Worm (Caenorhabditis elegans) whole organism, L4 larva: ENCODE results near the gene F52C9.5.

Experiments
- F10B5.3 ChIP-seq: sonication (generic microtip); optimal IDR thresholded peaks from 2 replicates; lab custom pipeline; 2016; ENCODE audit warnings: mild to moderate bottlenecking, missing genetic modification characterization, missing compliant biosample characterization
- F49E8.2 ChIP-seq: sonication (generic microtip); optimal IDR thresholded peaks from 2 replicates; lab custom pipeline; 2016; ENCODE audit warnings: missing compliant biosample characterization, mild to moderate bottlenecking, missing genetic modification characterization, borderline replicate concordance
- T20F7.1 ChIP-seq: fragments of 200-800 bp; sonication (Bioruptor generic); optimal IDR thresholded peaks from 2 replicates; lab custom pipeline; 2018; ENCODE audit warnings: mild to moderate bottlenecking, missing genetic modification characterization, missing compliant biosample characterization
- T26A8.4 ChIP-seq: fragments of 200-800 bp; sonication (Bioruptor generic); IDR thresholded peaks from 2 replicates; pipeline ENCODE4 v1.3.6; 2022; ENCODE audit warnings: missing genetic modification characterization, missing compliant biosample characterization
- Y48G9A.11 ChIP-seq: fragments of 200-800 bp; sonication (Bioruptor generic); IDR thresholded peaks from 2 replicates; pipeline ENCODE4 v1.3.6; 2022; ENCODE audit warnings: missing genetic modification reagents, missing genetic modification characterization, missing compliant biosample characterization
- Y75B8A.6 ChIP-seq: fragments of 200-800 bp; sonication (Bioruptor generic); IDR thresholded peaks from 2 replicates; pipeline ENCODE4 v1.3.6; 2022; ENCODE audit warnings: missing genetic modification reagents, missing genetic modification characterization, missing compliant biosample characterization
- ZK546.5 ChIP-seq, 2 experiments: sonication (generic microtip); optimal IDR thresholded peaks; 2 replicates each; lab custom pipeline; 2017; ENCODE audit warnings: missing biosample characterization in 2 of 2, missing genetic modification characterization in 2 of 2
- aha-1 ChIP-seq: fragments of 150-350 bp; peaks from one replicate; lab custom pipeline; 2014; ENCODE audit warnings: missing biosample characterization, missing genetic modification characterization
- aly-2 ChIP-seq: sonication (generic microtip); optimal IDR thresholded peaks from 2 replicates; lab custom pipeline; 2018; ENCODE audit warnings: missing biosample characterization, missing genetic modification characterization
- ama-1 ChIP-seq: fragments of 150-350 bp; optimal IDR thresholded peaks from 2 replicates; lab custom pipeline; 2014; ENCODE audit warnings: inconsistent platforms, mixed read lengths
- arid-1 ChIP-seq: fragments of 200-800 bp; sonication (Bioruptor generic); conservative IDR thresholded peaks from 2 replicates; pipeline ENCODE4 v1.3.6; 2022; ENCODE audit warnings: missing genetic modification reagents, missing genetic modification characterization, missing compliant biosample characterization
- ceh-20 ChIP-seq: fragments of 200-800 bp; sonication (Bioruptor generic); IDR thresholded peaks from 2 replicates; pipeline ENCODE4 v1.3.6; 2022; ENCODE audit warnings: missing genetic modification reagents, missing genetic modification characterization, missing compliant biosample characterization
- ceh-32 ChIP-seq: sonication (generic microtip); optimal IDR thresholded peaks from 2 replicates; lab custom pipeline; 2016; ENCODE audit warnings: mild to moderate bottlenecking, missing genetic modification characterization, missing compliant biosample characterization; ENCODE audit not compliant: poor library complexity
- daf-16 ChIP-seq, 3 experiments: sonication (generic microtip); optimal IDR thresholded peaks; 2 replicates each; lab custom pipeline; 2016 to 2017; ENCODE audit warnings: missing genetic modification characterization in 3 of 3, missing genetic modification reagents in 3 of 3, mild to moderate bottlenecking in 2 of 3, missing compliant biosample characterization in 2 of 3, missing biosample characterization in 1 of 3, moderate library complexity in 1 of 3
- daf-19 ChIP-seq: fragments of 200-800 bp; sonication (Bioruptor generic); conservative IDR thresholded peaks from 2 replicates; pipeline ENCODE4 v1.3.6; 2022; ENCODE audit warnings: missing genetic modification characterization, missing compliant biosample characterization
- dmd-6 ChIP-seq: fragments of 200-800 bp; sonication (Bioruptor generic); IDR thresholded peaks from 2 replicates; pipeline ENCODE4 v1.3.6; 2022; ENCODE audit warnings: missing genetic modification reagents, missing genetic modification characterization, missing compliant biosample characterization
- dve-1 ChIP-seq: sonication (generic microtip); optimal IDR thresholded peaks from 2 replicates; lab custom pipeline; 2017; ENCODE audit warnings: antibody characterized with exemption, mild to moderate bottlenecking, missing genetic modification characterization, missing compliant biosample characterization; ENCODE audit not compliant: insufficient read depth
- fos-1 ChIP-seq: fragments of 150-350 bp; optimal IDR thresholded peaks from 2 replicates; lab custom pipeline; 2014; ENCODE audit warnings: missing biosample characterization, missing genetic modification characterization
- hlh-11 ChIP-seq: fragments of 200-800 bp; sonication (Bioruptor generic); optimal IDR thresholded peaks from 2 replicates; lab custom pipeline; 2018; ENCODE audit warnings: mild to moderate bottlenecking, missing genetic modification characterization, missing compliant biosample characterization
- hmg-1.1 ChIP-seq: fragments of 200-800 bp; sonication (Bioruptor generic); IDR thresholded peaks from 2 replicates; pipeline ENCODE4 v1.3.6; 2022; ENCODE audit warnings: missing genetic modification reagents, missing genetic modification characterization, missing compliant biosample characterization
- lin-1 ChIP-seq: fragments of 200-800 bp; sonication (Bioruptor generic); IDR thresholded peaks from 2 replicates; pipeline ENCODE4 v1.3.6; 2022; ENCODE audit warnings: missing genetic modification reagents, missing genetic modification characterization, missing compliant biosample characterization
- lin-29 ChIP-seq: fragments of 200-800 bp; sonication (Bioruptor generic); IDR thresholded peaks from 2 replicates; pipeline ENCODE4 v1.3.6; 2022; ENCODE audit warnings: missing genetic modification reagents, missing genetic modification characterization, missing compliant biosample characterization
- lin-38 ChIP-seq: fragments of 200-800 bp; sonication (Bioruptor generic); IDR thresholded peaks from 2 replicates; pipeline ENCODE4 v1.3.6; 2022; ENCODE audit warnings: missing genetic modification reagents, missing genetic modification characterization, missing compliant biosample characterization
- lir-3 ChIP-seq: sonication (generic microtip); optimal IDR thresholded peaks from 2 replicates; lab custom pipeline; 2016; ENCODE audit warnings: mild to moderate bottlenecking, missing genetic modification characterization, missing compliant biosample characterization
- lsy-2 ChIP-seq, 2 experiments: fragments of 150-350 bp in 1 of 2; sonication (generic microtip) in 1 of 2; optimal IDR thresholded peaks; 2 replicates each; lab custom pipeline; 2014 to 2017; ENCODE audit warnings: missing biosample characterization in 2 of 2, missing genetic modification characterization in 2 of 2
- mdt-29 ChIP-seq: fragments of 200-800 bp; sonication (Bioruptor generic); IDR thresholded peaks from 2 replicates; pipeline ENCODE4 v1.3.6; 2022; ENCODE audit warnings: missing genetic modification reagents, missing genetic modification characterization, missing compliant biosample characterization
- nhr-25 ChIP-seq: sonication (generic microtip); optimal IDR thresholded peaks from 2 replicates; lab custom pipeline; 2017; ENCODE audit warnings: missing genetic modification characterization, mild to moderate bottlenecking, missing compliant biosample characterization, antibody characterized with exemption, moderate library complexity, borderline replicate concordance; ENCODE audit not compliant: insufficient read depth
- nhr-42 ChIP-seq: fragments of 200-800 bp; sonication (Bioruptor generic); IDR thresholded peaks from 2 replicates; pipeline ENCODE4 v1.3.6; 2022; ENCODE audit warnings: missing genetic modification characterization, missing compliant biosample characterization
- nhr-77 ChIP-seq: fragments of 150-350 bp; optimal IDR thresholded peaks from 2 replicates; lab custom pipeline; 2014; ENCODE audit warnings: missing biosample characterization, missing genetic modification characterization
- pha-4 ChIP-seq, 2 experiments: fragments of 150-350 bp in 1 of 2; fragments of 200-800 bp in 1 of 2; sonication (Bioruptor generic) in 1 of 2; IDR thresholded peaks in 1 of 2; optimal IDR thresholded peaks in 1 of 2; 2 replicates each; pipeline versions ENCODE4 v1.3.6 to Lab custom; 2014 to 2022; ENCODE audit warnings: missing genetic modification characterization in 2 of 2, missing genetic modification reagents in 2 of 2, missing biosample characterization in 1 of 2, missing compliant biosample characterization in 1 of 2
- snpc-4 ChIP-seq: fragments of 150-350 bp; optimal IDR thresholded peaks from 2 replicates; lab custom pipeline; 2014; ENCODE audit warnings: missing biosample characterization, missing genetic modification characterization
- spr-3 ChIP-seq: fragments of 200-800 bp; sonication (Bioruptor generic); optimal IDR thresholded peaks from 2 replicates; lab custom pipeline; 2018; ENCODE audit warnings: mild to moderate bottlenecking, missing genetic modification characterization, missing compliant biosample characterization
- unc-130 ChIP-seq: sonication (generic microtip); optimal IDR thresholded peaks from 2 replicates; lab custom pipeline; 2016; ENCODE audit warnings: missing genetic modification reagents, missing genetic modification characterization, missing compliant biosample characterization
- vab-7 ChIP-seq: fragments of 200-800 bp; sonication (Bioruptor generic); IDR thresholded peaks from 2 replicates; pipeline ENCODE4 v1.3.6; 2022; ENCODE audit warnings: missing genetic modification reagents, missing genetic modification characterization, missing compliant biosample characterization
- zfp-3 ChIP-seq: fragments of 200-800 bp; sonication (Bioruptor generic); conservative IDR thresholded peaks from 2 replicates; pipeline ENCODE4 v1.3.6; 2022; ENCODE audit warnings: missing genetic modification reagents, missing genetic modification characterization, missing compliant biosample characterization
- ztf-11 ChIP-seq: fragments of 150-350 bp; optimal IDR thresholded peaks from 2 replicates; lab custom pipeline; 2014; ENCODE audit warnings: missing biosample characterization, missing genetic modification characterization
- ztf-7 ChIP-seq: fragments of 150-350 bp; optimal IDR thresholded peaks from 2 replicates; lab custom pipeline; 2014; ENCODE audit warnings: missing biosample characterization, missing genetic modification characterization

Gene F52C9.5

DNA sequence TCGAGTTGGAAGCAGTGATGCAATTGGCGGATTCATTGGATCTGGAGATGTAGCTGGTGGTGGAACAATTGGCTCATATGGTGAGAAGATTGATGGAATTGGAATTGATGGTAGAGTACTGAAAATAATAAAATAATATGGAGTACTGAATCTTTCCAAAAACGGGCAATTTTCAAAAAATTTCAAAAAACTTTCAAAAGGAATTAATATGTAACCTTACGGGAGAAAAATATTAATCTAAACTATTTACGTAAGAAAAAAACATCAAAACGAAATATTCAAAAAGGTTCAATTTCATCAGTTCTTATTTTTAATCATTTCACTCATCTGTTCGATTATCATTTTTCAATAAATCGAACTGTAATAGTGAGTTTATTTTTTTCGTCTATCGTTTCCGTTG is 32.2 kb upstream of the F52C9.5 start, which contains the start of gene ZC395.4:
Gene ZC395.4, plus strand, starts transcription at position 301 of the 400 bp plus-strand sequence.
- no peak for TF ChIP-seq lin-29 (GFP tag; lab: Robert Waterston, UW)
- no peak for TF ChIP-seq mdt-29 (GFP tag; lab: Robert Waterston, UW)
- no peak for TF ChIP-seq nhr-77 (tag; lab: Kevin White, UChicago)
- no peak for TF ChIP-seq ZK546.5 (tag; optimal IDR thresholded peaks at IDR 0.05; lab: Kevin White, UChicago)
- no peak for TF ChIP-seq nhr-25 (tag; lab: Kevin White, UChicago)
- TF ChIP-seq ceh-32 (tag; lab: Kevin White, UChicago): no peak
- no peak for TF ChIP-seq snpc-4
- TF ChIP-seq vab-7: no peak

DNA sequence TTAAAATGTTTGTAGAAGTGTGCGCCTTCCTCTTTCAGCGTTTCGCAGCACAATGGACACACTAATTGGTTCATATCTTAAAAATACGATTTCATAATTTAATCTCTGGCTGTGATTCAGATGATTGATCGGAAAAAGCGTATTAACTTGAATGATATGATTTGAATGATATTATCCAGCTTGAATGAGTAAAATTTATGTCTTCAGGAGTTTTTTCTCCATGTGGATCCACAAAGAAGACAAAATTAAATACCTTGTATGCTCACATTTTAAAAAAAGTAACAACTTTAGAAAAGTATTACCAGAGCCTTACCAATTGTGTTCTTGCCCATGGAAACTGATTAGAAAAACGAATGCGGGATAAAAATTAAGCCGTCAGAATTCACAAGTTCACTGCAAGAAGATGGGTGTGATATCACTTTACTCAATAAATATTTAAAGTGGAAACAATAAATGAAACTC is 28.6 kb upstream of the F52C9.5 start, which contains the start of gene ztf-8:
Gene ztf-8, minus strand, starts transcription at position 76 of the 462 bp plus-strand sequence.
- TF ChIP-seq Y48G9A.11 (GFP tag; lab: Robert Waterston, UW) (peak; percentile 65; the same call in 1 of the 2 replicates), ceh-20 (GFP tag; lab: Robert Waterston, UW) (no peak), unc-130 (GFP tag; lab: Kevin White, UChicago) (no peak), pha-4 (GFP tag; IDR thresholded peaks at IDR 0.05; lab: Robert Waterston, UW) (peak; percentile 43; the same call in 1 of the 2 replicates), pha-4 (tag; optimal IDR thresholded peaks at IDR 0.05; lab: Kevin White, UChicago) (no peak), lin-38 (GFP tag; lab: Robert Waterston, UW) (peak; percentile 54), daf-19 (GFP tag; lab: Robert Waterston, UW) (no peak), nhr-42 (GFP tag; lab: Robert Waterston, UW) (no peak), ztf-7 (no peak), hmg-1.1 (0 out of 2 replicates have a peak, but pooled peaks have one; percentile 21), arid-1 (no peak; the same call in 1 of the 2 replicates), dmd-6 (GFP tag; lab: Robert Waterston, UW) (0 out of 2 replicates have a peak, but pooled peaks have one; percentile 6), lin-1 (0 out of 2 replicates have a peak, but pooled peaks have one; percentile 36), hlh-11 (tag; lab: Kevin White, UChicago) (no peak), lsy-2 (tag; optimal IDR thresholded peaks at IDR 0.05; lab: Kevin White, UChicago) (peak in 1 of 2 experiments; percentile 49), ztf-11 (tag; lab: Kevin White, UChicago) (no peak), daf-16 (GFP tag; optimal IDR thresholded peaks at IDR 0.05; lab: Kevin White, UChicago) (no peak), daf-16 (tag; optimal IDR thresholded peaks at IDR 0.05; lab: Kevin White, UChicago) (peak; percentile 0), ama-1 (lab: Kevin White, UChicago) (peak; percentile 9), F49E8.2 (tag; lab: Kevin White, UChicago) (peak; percentile 81), aha-1 (tag; lab: Kevin White, UChicago) (peak; percentile 19), fos-1 (no peak), T20F7.1 (GFP tag; lab: Kevin White, UChicago) (peak; percentile 3), T26A8.4 (GFP tag; lab: Robert Waterston, UW) (peak; percentile 62; the same call in 1 of the 2 replicates), spr-3 (GFP tag; lab: Kevin White, UChicago) (peak; percentile 10), aly-2 (tag; lab: Kevin White, UChicago) (no peak), Y75B8A.6 (GFP tag; lab: Robert Waterston, UW) (peak; percentile 54; the same call in 1 of the 2 replicates), dve-1 (tag; lab: Kevin White, UChicago) (peak; percentile 11), F10B5.3 (no peak)

DNA sequence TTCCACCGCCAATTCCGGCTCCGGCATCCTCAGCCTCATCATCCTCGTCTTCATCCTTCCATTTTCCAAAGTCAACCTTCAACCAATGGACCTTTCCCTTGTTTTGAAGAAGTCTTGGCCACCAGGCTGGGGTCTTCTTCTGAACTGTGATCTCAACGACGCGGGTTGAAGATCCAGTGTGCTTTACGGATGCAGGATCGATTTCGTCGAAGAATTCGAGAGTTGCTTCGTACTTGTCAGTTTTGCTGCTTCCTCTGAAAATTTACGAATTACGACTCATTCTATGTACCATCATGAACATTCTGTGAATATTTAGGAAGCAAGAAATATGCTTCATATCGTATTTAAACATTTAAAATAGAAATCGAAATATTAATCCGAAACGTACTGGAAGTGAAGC is 27.8 kb upstream of the F52C9.5 start:
- no peak for TF ChIP-seq lir-3
- 0 out of 2 replicates have a peak, but pooled peaks have one; percentile 27 for TF ChIP-seq zfp-3 (GFP tag; lab: Robert Waterston, UW)
- 0 out of 2 replicates have a peak, but pooled peaks have one; percentile 27 for TF ChIP-seq T26A8.4 (GFP tag; lab: Robert Waterston, UW)
- TF ChIP-seq, all 104 proteins: peak for 2
